Fruit fly (Drosophila melanogaster) whole organism, embryonic: Measurements from ENCODE around the gene mRpS30.

ENCODE experiments used
- Ada2b ChIP-seq: fragments of 200-800 bp; sonication (Bioruptor generic); IDR thresholded peaks from 2 replicates; pipeline ENCODE4 v1.3.6; 2022; ENCODE audit warnings: missing biosample characterization, missing genetic modification characterization
- CG1024 ChIP-seq: fragments of 200-800 bp; sonication (Bioruptor generic); IDR thresholded peaks from 2 replicates; pipeline ENCODE4 v1.3.6; 2022; ENCODE audit warnings: missing biosample characterization, missing genetic modification characterization
- CG10462 ChIP-seq: fragments of 200-800 bp; sonication (Bioruptor generic); optimal IDR thresholded peaks from 2 replicates; lab custom pipeline; 2016; ENCODE audit warnings: missing biosample characterization, missing genetic modification characterization
- CG11247 ChIP-seq: fragments of 200-800 bp; sonication (Bioruptor generic); IDR thresholded peaks from 2 replicates; pipeline ENCODE4 v1.3.6; 2022; ENCODE audit warnings: missing biosample characterization, missing genetic modification characterization
- CG14441 ChIP-seq: fragments of 200-800 bp; sonication (Bioruptor generic); IDR thresholded peaks from 2 replicates; pipeline ENCODE4 v1.3.6; 2022; ENCODE audit warnings: missing biosample characterization, missing genetic modification characterization
- CG14860 ChIP-seq: fragments of 200-800 bp; sonication (Bioruptor generic); IDR thresholded peaks from 3 replicates; pipeline ENCODE4 v1.3.6; 2022; ENCODE audit warnings: missing biosample characterization, missing genetic modification characterization; ENCODE audit not compliant: partially characterized antibody
- CG15011 ChIP-seq: fragments of 200-800 bp; sonication (Bioruptor generic); optimal IDR thresholded peaks from 3 replicates; lab custom pipeline; 2018; ENCODE audit warnings: missing biosample characterization, mild to moderate bottlenecking, missing genetic modification characterization
- CG15514 ChIP-seq: fragments of 200-800 bp; sonication (Bioruptor generic); optimal IDR thresholded peaks from 3 replicates; lab custom pipeline; 2017; ENCODE audit warnings: missing biosample characterization, missing genetic modification characterization, mild to moderate bottlenecking, moderate library complexity, missing genetic modification reagents
- CG1603 ChIP-seq: fragments of 200-800 bp; sonication (Bioruptor generic); optimal IDR thresholded peaks from 2 replicates; lab custom pipeline; 2019; ENCODE audit warnings: missing biosample characterization, mild to moderate bottlenecking, missing genetic modification characterization, moderate library complexity
- CG1832 ChIP-seq: fragments of 200-800 bp; sonication (Bioruptor generic); optimal IDR thresholded peaks from 2 replicates; lab custom pipeline; 2017; ENCODE audit warnings: missing biosample characterization, mild to moderate bottlenecking, missing genetic modification characterization, inconsistent platforms
- CG30403 ChIP-seq: fragments of 200-800 bp; sonication (Bioruptor generic); optimal IDR thresholded peaks from 3 replicates; lab custom pipeline; 2016; ENCODE audit warnings: missing biosample characterization, missing genetic modification characterization
- CG32532 ChIP-seq: fragments of 200-800 bp; sonication (Bioruptor generic); IDR thresholded peaks from 2 replicates; pipeline ENCODE4 v1.3.6; 2022; ENCODE audit warnings: missing biosample characterization, missing genetic modification characterization
- CG4360 ChIP-seq: fragments of 200-800 bp; sonication (Bioruptor generic); IDR thresholded peaks from 2 replicates; pipeline ENCODE4 v1.3.6; 2022; ENCODE audit warnings: missing biosample characterization, missing genetic modification characterization
- CG4707 ChIP-seq: fragments of 200-800 bp; sonication (Bioruptor generic); optimal IDR thresholded peaks from 2 replicates; lab custom pipeline; 2018; ENCODE audit warnings: missing biosample characterization, mild to moderate bottlenecking, missing genetic modification characterization, moderate library complexity
- CG4854 ChIP-seq: fragments of 200-800 bp; sonication (Bioruptor generic); optimal IDR thresholded peaks from 2 replicates; lab custom pipeline; 2016; ENCODE audit warnings: missing biosample characterization, missing genetic modification characterization, inconsistent platforms
- CG6654 ChIP-seq: fragments of 200-800 bp; sonication (Bioruptor generic); optimal IDR thresholded peaks from 2 replicates; lab custom pipeline; 2017; ENCODE audit warnings: missing biosample characterization, mild to moderate bottlenecking, missing genetic modification characterization
- CG6813 ChIP-seq: fragments of 200-800 bp; sonication (Bioruptor generic); optimal IDR thresholded peaks from 2 replicates; lab custom pipeline; 2017; ENCODE audit warnings: missing biosample characterization, missing genetic modification characterization, mild to moderate bottlenecking, moderate library complexity, missing genetic modification reagents
- CG7745 ChIP-seq: fragments of 200-800 bp; sonication (Bioruptor generic); optimal IDR thresholded peaks from 2 replicates; lab custom pipeline; 2018; ENCODE audit warnings: missing biosample characterization, mild to moderate bottlenecking, missing genetic modification characterization, moderate library complexity
- CG8359 ChIP-seq: fragments of 200-800 bp; sonication (Bioruptor generic); optimal IDR thresholded peaks from 2 replicates; lab custom pipeline; 2017; ENCODE audit warnings: missing biosample characterization, mild to moderate bottlenecking, missing genetic modification characterization, borderline replicate concordance
- CG9437 ChIP-seq: fragments of 200-800 bp; sonication (Bioruptor generic); optimal IDR thresholded peaks from 2 replicates; lab custom pipeline; 2018; ENCODE audit warnings: missing biosample characterization, mild to moderate bottlenecking, missing genetic modification characterization
- CHES-1-like ChIP-seq: fragments of 200-800 bp; sonication (Bioruptor generic); optimal IDR thresholded peaks from 2 replicates; lab custom pipeline; 2016; ENCODE audit warnings: missing biosample characterization, missing genetic modification characterization
- NfI ChIP-seq: fragments of 200-800 bp; sonication (Bioruptor generic); optimal IDR thresholded peaks from 3 replicates; lab custom pipeline; 2018; ENCODE audit warnings: missing biosample characterization, mild to moderate bottlenecking, missing genetic modification characterization, moderate library complexity
- Oli ChIP-seq: fragments of 200-800 bp; sonication (Bioruptor generic); optimal IDR thresholded peaks from 2 replicates; lab custom pipeline; 2018; ENCODE audit warnings: missing biosample characterization, mild to moderate bottlenecking, missing genetic modification characterization, moderate library complexity
- Vsx1 ChIP-seq: fragments of 200-800 bp; sonication (Bioruptor generic); optimal IDR thresholded peaks from 2 replicates; lab custom pipeline; 2017; ENCODE audit warnings: missing biosample characterization, mild to moderate bottlenecking, missing genetic modification characterization, missing genetic modification reagents
- ap ChIP-seq: fragments of 200-800 bp; sonication (Bioruptor generic); IDR thresholded peaks from 2 replicates; pipeline ENCODE4 v1.3.6; 2022; ENCODE audit warnings: missing biosample characterization, missing genetic modification characterization
- ase ChIP-seq: fragments of 200-800 bp; sonication (Bioruptor generic); IDR thresholded peaks from 3 replicates; pipeline ENCODE4 v1.3.6; 2022; ENCODE audit warnings: missing biosample characterization, missing genetic modification characterization
- bcd ChIP-seq: fragments of 200-800 bp; sonication (Bioruptor generic); optimal IDR thresholded peaks from 2 replicates; lab custom pipeline; 2017; ENCODE audit warnings: missing biosample characterization, mild to moderate bottlenecking, missing genetic modification characterization
- bowl ChIP-seq: fragments of 200-800 bp; sonication (Bioruptor generic); IDR thresholded peaks from 2 replicates; pipeline ENCODE4 v1.3.6; 2022; ENCODE audit warnings: missing biosample characterization, missing genetic modification characterization
- chinmo ChIP-seq: fragments of 200-800 bp; sonication (Bioruptor generic); IDR thresholded peaks from 4 replicates; pipeline ENCODE4 v1.3.6; 2022; ENCODE audit warnings: missing biosample characterization, missing genetic modification characterization; ENCODE audit not compliant: partially characterized antibody
- chm ChIP-seq: fragments of 200-800 bp; sonication (Bioruptor generic); IDR thresholded peaks from 2 replicates; pipeline ENCODE4 v1.3.6; 2022; ENCODE audit warnings: missing biosample characterization, missing genetic modification characterization
- corto ChIP-seq: fragments of 200-800 bp; sonication (Bioruptor generic); optimal IDR thresholded peaks from 2 replicates; lab custom pipeline; 2016; ENCODE audit warnings: missing biosample characterization, mild to moderate bottlenecking, missing genetic modification characterization, moderate library complexity
- exex ChIP-seq: fragments of 200-800 bp; sonication (Bioruptor generic); optimal IDR thresholded peaks from 4 replicates; lab custom pipeline; 2018; ENCODE audit warnings: missing biosample characterization, mild to moderate bottlenecking, missing genetic modification characterization, moderate library complexity
- gfzf ChIP-seq: fragments of 200-800 bp; sonication (Bioruptor generic); optimal IDR thresholded peaks from 2 replicates; lab custom pipeline; 2016; ENCODE audit warnings: missing biosample characterization, mild to moderate bottlenecking, missing genetic modification characterization, moderate library complexity
- pan ChIP-seq, 4 experiments: fragments of >200 bp in 3 of 4; fragments of 200-800 bp in 1 of 4; sonication (Bioruptor generic) in 1 of 4; optimal IDR thresholded peaks in 3 of 4; IDR thresholded peaks in 1 of 4; 2 replicates each; pipeline versions ENCODE4 v1.3.6 to Lab custom; 2017 to 2022; ENCODE audit warnings: missing biosample characterization in 2 of 4, missing genetic modification characterization in 2 of 4, mixed read lengths in 1 of 4
- prd ChIP-seq, 3 experiments: fragments of >200 bp in 2 of 3; fragments of 200-800 bp in 1 of 3; sonication (Bioruptor generic) in 1 of 3; optimal IDR thresholded peaks in 2 of 3; IDR thresholded peaks in 1 of 3; 2 replicates in 2 of 3; 3 replicates in 1 of 3; pipeline versions ENCODE4 v1.3.6 to Lab custom; 2017 to 2022; ENCODE audit warnings: missing biosample characterization in 1 of 3, missing genetic modification characterization in 1 of 3
- pum ChIP-seq: fragments of 200-800 bp; sonication (Bioruptor generic); optimal IDR thresholded peaks from 2 replicates; lab custom pipeline; 2016; ENCODE audit warnings: missing biosample characterization, missing genetic modification characterization
- rib ChIP-seq: fragments of 200-800 bp; sonication (Bioruptor generic); IDR thresholded peaks from 2 replicates; pipeline ENCODE4 v1.3.6; 2022; ENCODE audit warnings: missing biosample characterization, missing genetic modification characterization
- sens ChIP-seq: fragments of 200-800 bp; sonication (Bioruptor generic); peaks from one replicate; lab custom pipeline; 2016; ENCODE audit warnings: missing biosample characterization, missing genetic modification characterization
- sim ChIP-seq: fragments of 200-800 bp; sonication (Bioruptor generic); IDR thresholded peaks from 2 replicates; pipeline ENCODE4 v1.3.6; 2022; ENCODE audit warnings: missing biosample characterization, missing genetic modification characterization
- sr ChIP-seq: fragments of 200-800 bp; sonication (Bioruptor generic); IDR thresholded peaks from 3 replicates; pipeline ENCODE4 v1.3.6; 2022; ENCODE audit warnings: missing biosample characterization, missing genetic modification characterization
- ssp ChIP-seq: fragments of 200-800 bp; sonication (Bioruptor generic); IDR thresholded peaks from 2 replicates; pipeline ENCODE4 v1.3.6; 2022; ENCODE audit warnings: missing biosample characterization, missing genetic modification characterization
- stc ChIP-seq: fragments of 200-800 bp; sonication (Bioruptor generic); IDR thresholded peaks from 2 replicates; pipeline ENCODE4 v1.3.6; 2022; ENCODE audit warnings: missing biosample characterization, missing genetic modification characterization
- tin ChIP-seq: fragments of 200-800 bp; sonication (Bioruptor generic); optimal IDR thresholded peaks from 3 replicates; lab custom pipeline; 2016; ENCODE audit warnings: missing biosample characterization, missing genetic modification characterization
- unpg ChIP-seq: fragments of 200-800 bp; sonication (Bioruptor generic); optimal IDR thresholded peaks from 3 replicates; lab custom pipeline; 2018; ENCODE audit warnings: missing biosample characterization, mild to moderate bottlenecking, missing genetic modification characterization, moderate library complexity
- vnd ChIP-seq: fragments of 200-800 bp; sonication (Bioruptor generic); IDR thresholded peaks from 3 replicates; pipeline ENCODE4 v1.3.6; 2022; ENCODE audit warnings: missing biosample characterization, missing genetic modification characterization; ENCODE audit not compliant: partially characterized antibody
- zen ChIP-seq: fragments of 200-800 bp; sonication (Bioruptor generic); optimal IDR thresholded peaks from 3 replicates; lab custom pipeline; 2018; ENCODE audit warnings: missing biosample characterization, mild to moderate bottlenecking, missing genetic modification characterization, moderate library complexity
- zfh1 ChIP-seq: fragments of 200-800 bp; sonication (Bioruptor generic); IDR thresholded peaks from 3 replicates; pipeline ENCODE4 v1.3.6; 2022; ENCODE audit warnings: missing biosample characterization, missing genetic modification characterization

The mRpS30 gene

DNA sequence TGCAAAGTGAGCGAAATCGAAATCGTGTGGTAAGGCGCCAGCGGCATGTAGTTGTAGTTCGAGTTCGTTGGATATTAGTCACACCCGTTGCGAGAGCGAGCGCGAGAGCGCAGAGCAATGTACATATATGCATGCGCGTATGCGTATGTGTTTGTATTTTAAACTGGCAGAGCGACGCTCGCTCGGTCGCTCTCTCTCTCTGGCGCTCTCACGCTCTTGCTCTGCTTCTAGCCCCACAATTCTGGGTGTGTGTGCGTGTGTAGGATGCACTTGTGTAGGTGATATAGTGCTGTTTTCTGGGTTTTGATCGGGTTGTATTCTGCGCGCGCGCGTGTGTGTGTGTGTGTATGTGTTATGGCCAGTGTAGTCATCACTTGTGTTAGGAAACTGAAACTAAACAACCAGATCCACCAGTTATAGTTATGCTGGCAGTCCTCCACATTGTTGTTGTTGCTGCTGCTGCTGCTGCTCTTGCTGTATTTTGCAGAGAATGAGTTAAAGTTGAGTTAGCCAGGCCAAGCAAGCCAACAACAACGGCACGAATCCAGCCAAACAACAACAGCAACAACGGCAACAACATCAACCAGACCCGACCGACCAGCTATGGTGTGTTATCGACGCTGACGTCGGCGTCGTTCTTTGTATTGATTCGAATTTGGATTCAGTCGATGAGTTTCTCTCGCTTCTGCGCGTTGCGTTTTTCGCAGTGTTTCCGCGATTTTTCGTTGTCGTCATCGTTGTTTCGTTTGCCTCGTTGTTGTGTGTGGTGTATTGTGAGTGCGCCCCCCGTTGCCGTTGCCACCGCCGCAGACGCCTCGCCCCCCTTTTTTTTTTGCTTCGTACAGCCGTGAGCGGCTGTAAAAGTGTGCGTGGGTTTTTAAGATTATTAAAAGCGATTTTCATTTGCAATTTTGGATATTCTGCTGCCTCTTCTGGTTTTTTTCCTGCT is 26.1 kb downstream of the mRpS30 start (continued):
- no peak for TF ChIP-seq Oli
- no peak for TF ChIP-seq sim (GFP tag; lab: Robert Waterston, UW)
- TF ChIP-seq bowl (GFP tag; lab: Robert Waterston, UW) = no peak; the same call in 1 of the 2 replicates
- peak; percentile 17 for TF ChIP-seq CG8359 (GFP tag; lab: Kevin White, UChicago)
- TF ChIP-seq gfzf (GFP tag; lab: Kevin White, UChicago) = no peak
- TF ChIP-seq chm = peak; percentile 26; the same call in 1 of the 2 replicates
- TF ChIP-seq bcd (GFP tag; lab: Kevin White, UChicago) = no peak
- no peak for TF ChIP-seq CG6813
- TF ChIP-seq ap (GFP tag; lab: Robert Waterston, UW) = no peak
- no peak for TF ChIP-seq CG11247 (GFP tag; lab: Robert Waterston, UW)
- no peak for TF ChIP-seq CG30403 (GFP tag; lab: Kevin White, UChicago)
- TF ChIP-seq chinmo (GFP tag; lab: Robert Waterston, UW) = peak; percentile 96
- no peak for TF ChIP-seq CG4854 (GFP tag; lab: Kevin White, UChicago)
- no peak for TF ChIP-seq pum (GFP tag; lab: Kevin White, UChicago)
- no peak for TF ChIP-seq Vsx1
- peak; percentile 98 for TF ChIP-seq CG4360 (GFP tag; lab: Robert Waterston, UW)
- no peak for TF ChIP-seq CHES-1-like
- TF ChIP-seq CG1024 (GFP tag; lab: Robert Waterston, UW) = no peak
- no peak for TF ChIP-seq unpg (GFP tag; lab: Kevin White, UChicago)
- TF ChIP-seq zfh1 (GFP tag; lab: Robert Waterston, UW) = no peak
- TF ChIP-seq pan (optimal IDR thresholded peaks at IDR 0.05; lab: Kevin White, UChicago) = no peak
- peak in 1 of 2 experiments; percentile 26 for TF ChIP-seq pan (GFP tag; optimal IDR thresholded peaks at IDR 0.05 in 1 of 2, IDR thresholded peaks at IDR 0.05 in 1 of 2)
- no peak for TF ChIP-seq ssp (GFP tag; lab: Robert Waterston, UW)
- TF ChIP-seq CG32532 (GFP tag; lab: Robert Waterston, UW) = peak; percentile 62; the same call in 1 of the 2 replicates
- peak; percentile 20 for TF ChIP-seq CG4707 (GFP tag; lab: Kevin White, UChicago)
- no peak for TF ChIP-seq CG10462 (GFP tag; lab: Kevin White, UChicago)
- TF ChIP-seq vnd (GFP tag; lab: Robert Waterston, UW) = no peak
- TF ChIP-seq NfI = no peak
- no peak for TF ChIP-seq CG7745 (tag; lab: Kevin White, UChicago)
- no peak for TF ChIP-seq zen (tag; lab: Kevin White, UChicago)
- no peak for TF ChIP-seq CG1603 (tag; lab: Kevin White, UChicago)
- peak; percentile 54 for TF ChIP-seq corto (GFP tag; lab: Kevin White, UChicago)
- TF ChIP-seq ase (GFP tag; lab: Robert Waterston, UW) = no peak
- peak; percentile 30 for TF ChIP-seq CG15514 (GFP tag; lab: Kevin White, UChicago)
- TF ChIP-seq tin (GFP tag; lab: Kevin White, UChicago) = no peak
- TF ChIP-seq CG14441 = no peak
- TF ChIP-seq CG1832 (GFP tag; lab: Kevin White, UChicago) = no peak
- no peak for TF ChIP-seq CG14860 (GFP tag; lab: Robert Waterston, UW)
- TF ChIP-seq sens (GFP tag; lab: Kevin White, UChicago) = peak; percentile 7
- no peak for TF ChIP-seq prd (optimal IDR thresholded peaks at IDR 0.05; lab: Kevin White, UChicago)
- 0 out of 3 replicates have a peak, but pooled peaks have one; percentile 16 for TF ChIP-seq prd (GFP tag; IDR thresholded peaks at IDR 0.05; lab: Robert Waterston, UW)
- TF ChIP-seq sr (GFP tag; lab: Robert Waterston, UW) = peak; percentile 82
- peak; percentile 1 for TF ChIP-seq exex
- TF ChIP-seq CG6654 = no peak
- TF ChIP-seq CG9437 (GFP tag; lab: Kevin White, UChicago) = no peak
- TF ChIP-seq Ada2b (GFP tag; lab: Robert Waterston, UW) = no peak
- peak; percentile 82 for TF ChIP-seq rib (GFP tag; lab: Robert Waterston, UW)
- TF ChIP-seq stc (GFP tag; lab: Robert Waterston, UW) = peak; percentile 26; the same call in 1 of the 2 replicates
- TF ChIP-seq CG15011 (GFP tag; lab: Kevin White, UChicago) = no peak
